Fruit fly (Drosophila melanogaster): ENCODE results near the gene Brr2.

The Brr2 gene

dm6 chr3L:15956448-15957010 is 11.1 kb downstream of the Brr2 start, which contains the start of gene elgi (continued):
- TF ChIP-seq Myb (GFP tag; optimal IDR thresholded peaks at IDR 0.05) (peak; percentile 62), CG10366 (GFP tag; IDR thresholded peaks at IDR 0.05) (0 out of 2 replicates have a peak, but pooled peaks have one; percentile 41), Xrp1 (GFP tag; IDR thresholded peaks at IDR 0.05) (peak; percentile 65), Fer3 (tag; optimal IDR thresholded peaks at IDR 0.05) (peak; percentile 26), CG6689 (GFP tag; IDR thresholded peaks at IDR 0.05) (peak; percentile 28; the same call in 1 of the 2 replicates), B-H2 (GFP tag; optimal IDR thresholded peaks at IDR 0.05) (peak; percentile 75), twi (tag; optimal IDR thresholded peaks at IDR 0.05) (peak; percentile 13), run (tag; optimal IDR thresholded peaks at IDR 0.05) (no peak), CG18011 (GFP tag; optimal IDR thresholded peaks at IDR 0.05) (peak; percentile 34), hbn (GFP tag; IDR thresholded peaks at IDR 0.05; ENCODE audit: partially characterized antibody) (no peak), CG18476 (GFP tag; optimal IDR thresholded peaks at IDR 0.05) (peak; percentile 46), H2.0 (GFP tag; IDR thresholded peaks at IDR 0.05) (no peak), CG17829 (tag; optimal IDR thresholded peaks at IDR 0.05) (peak; percentile 4), Xbp1 (GFP tag; optimal IDR thresholded peaks at IDR 0.05) (peak; percentile 77), HHEX (GFP tag; optimal IDR thresholded peaks at IDR 0.05) (peak; percentile 30), Nf-YA (GFP tag; IDR thresholded peaks at IDR 0.05) (no peak), CG8281 (tag; optimal IDR thresholded peaks at IDR 0.05) (no peak), CG7786 (GFP tag; optimal IDR thresholded peaks at IDR 0.05) (peak; percentile 76), gsb-n (tag; optimal IDR thresholded peaks at IDR 0.05) (no peak), chinmo (GFP tag; IDR thresholded peaks at IDR 0.05; ENCODE audit: partially characterized antibody) (0 out of 4 replicates have a peak, but pooled peaks have one; percentile 11), Lhr (GFP tag; optimal IDR thresholded peaks at IDR 0.05) (no peak), CG34224 (GFP tag; IDR thresholded peaks at IDR 0.05; ENCODE audit: partially characterized antibody) (peak; percentile 40; the same call in 2 of the 3 replicates), CG14965 (GFP tag; optimal IDR thresholded peaks at IDR 0.05; ENCODE audit: borderline replicate concordance) (no peak), pum (GFP tag; optimal IDR thresholded peaks at IDR 0.05) (peak; percentile 58), CG7372 (GFP tag; IDR thresholded peaks at IDR 0.05) (no peak), CG1024 (GFP tag; IDR thresholded peaks at IDR 0.05) (peak; percentile 35), Rfx (GFP tag; IDR thresholded peaks at IDR 0.05) (peak; percentile 85), Dek (tag; optimal IDR thresholded peaks at IDR 0.05) (peak; percentile 51), Elba2 (GFP tag; optimal IDR thresholded peaks at IDR 0.05) (peak; percentile 11), zen (tag; optimal IDR thresholded peaks at IDR 0.05) (peak; percentile 12), CG5245 (GFP tag; optimal IDR thresholded peaks at IDR 0.05) (peak; percentile 28), mirr (GFP tag; optimal IDR thresholded peaks at IDR 0.05) (peak; percentile 47), hb (GFP tag; IDR thresholded peaks at IDR 0.05; ENCODE audit: partially characterized antibody) (no peak), CG4617 (GFP tag; optimal IDR thresholded peaks at IDR 0.05; ENCODE audit: borderline replicate concordance) (peak; percentile 86), ara (GFP tag; IDR thresholded peaks at IDR 0.05) (0 out of 2 replicates have a peak, but pooled peaks have one; percentile 17), chm (GFP tag; IDR thresholded peaks at IDR 0.05) (0 out of 2 replicates have a peak, but pooled peaks have one; percentile 5), ranshi (GFP tag; IDR thresholded peaks at IDR 0.05) (peak; percentile 26; the same call in 1 of the 2 replicates), disco-r (GFP tag; optimal IDR thresholded peaks at IDR 0.05) (peak; percentile 22), Med (GFP tag) (peak; percentile 94), B-H1 (GFP tag; IDR thresholded peaks at IDR 0.05) (peak; percentile 24; the same call in 1 of the 3 replicates), cas (GFP tag; IDR thresholded peaks at IDR 0.05) (0 out of 2 replicates have a peak, but pooled peaks have one; percentile 23), CG4820 (GFP tag; optimal IDR thresholded peaks at IDR 0.05) (peak; percentile 47), onecut (GFP tag; IDR thresholded peaks at IDR 0.05) (no peak), CG18619 (GFP tag; optimal IDR thresholded peaks at IDR 0.05) (peak; percentile 39), ssp (GFP tag; IDR thresholded peaks at IDR 0.05) (no peak), CG31224 (GFP tag; IDR thresholded peaks at IDR 0.05) (no peak), CG30403 (GFP tag; optimal IDR thresholded peaks at IDR 0.05) (peak; percentile 76), pzg (GFP tag; optimal IDR thresholded peaks at IDR 0.05) (peak; percentile 68), Hr3 (GFP tag; optimal IDR thresholded peaks at IDR 0.05) (peak; percentile 53)
